Worm (Caenorhabditis elegans) whole organism, L2 larva: ENCODE results near the gene R09A8.1.

Experiments
- C34F6.9 ChIP-seq: fragments of 150-350 bp; optimal IDR thresholded peaks from 2 replicates; lab custom pipeline; 2014; ENCODE audit warnings: missing biosample characterization, missing genetic modification characterization
- F13H6.1 ChIP-seq: sonication (generic microtip); optimal IDR thresholded peaks from 2 replicates; lab custom pipeline; 2016; ENCODE audit warnings: missing genetic modification characterization, missing compliant biosample characterization
- R02D3.7 ChIP-seq: fragments of 150-350 bp; optimal IDR thresholded peaks from 2 replicates; lab custom pipeline; 2014; ENCODE audit warnings: missing biosample characterization, missing genetic modification characterization
- Y55F3AM.14 ChIP-seq: fragments of 200-800 bp; sonication (Bioruptor generic); optimal IDR thresholded peaks from 2 replicates; lab custom pipeline; 2018; ENCODE audit warnings: mild to moderate bottlenecking, missing genetic modification characterization, missing compliant biosample characterization
- ZK546.5 ChIP-seq: sonication (generic microtip); optimal IDR thresholded peaks from 2 replicates; lab custom pipeline; 2017; ENCODE audit warnings: missing biosample characterization, missing genetic modification characterization
- alr-1 ChIP-seq: fragments of 150-350 bp; optimal IDR thresholded peaks from 2 replicates; lab custom pipeline; 2014; ENCODE audit warnings: missing biosample characterization, missing genetic modification characterization
- aly-2 ChIP-seq: fragments of 150-350 bp; optimal IDR thresholded peaks from 2 replicates; lab custom pipeline; 2014; ENCODE audit warnings: missing biosample characterization, missing genetic modification characterization
- ama-1 ChIP-seq: fragments of 150-350 bp; optimal IDR thresholded peaks from 2 replicates; lab custom pipeline; 2018; ENCODE audit warnings: inconsistent platforms
- blmp-1 ChIP-seq: sonication (generic microtip); optimal IDR thresholded peaks from 2 replicates; lab custom pipeline; 2017; ENCODE audit warnings: missing genetic modification characterization, mild to moderate bottlenecking, missing compliant biosample characterization, antibody characterized with exemption, moderate library complexity; ENCODE audit not compliant: insufficient read depth
- ceh-16 ChIP-seq: fragments of 150-350 bp; optimal IDR thresholded peaks from 2 replicates; lab custom pipeline; 2014; ENCODE audit warnings: missing biosample characterization, missing genetic modification characterization
- ceh-82 ChIP-seq: fragments of 150-350 bp; optimal IDR thresholded peaks from 2 replicates; lab custom pipeline; 2014; ENCODE audit warnings: missing biosample characterization, missing genetic modification characterization
- crh-2 ChIP-seq: sonication (generic microtip); optimal IDR thresholded peaks from 2 replicates; lab custom pipeline; 2017; ENCODE audit warnings: missing biosample characterization, missing genetic modification characterization
- dmd-4 ChIP-seq: sonication (generic microtip); optimal IDR thresholded peaks from 2 replicates; lab custom pipeline; 2017; ENCODE audit warnings: missing biosample characterization, missing genetic modification characterization
- egl-27 ChIP-seq: sonication (generic microtip); optimal IDR thresholded peaks from 3 replicates; lab custom pipeline; 2017; ENCODE audit warnings: missing biosample characterization, missing genetic modification reagents, missing genetic modification characterization
- elt-1 ChIP-seq: fragments of 150-350 bp; optimal IDR thresholded peaks from 2 replicates; lab custom pipeline; 2014; ENCODE audit warnings: missing biosample characterization, missing genetic modification characterization
- elt-3 ChIP-seq: sonication (generic microtip); optimal IDR thresholded peaks from 2 replicates; lab custom pipeline; 2017; ENCODE audit warnings: missing biosample characterization, missing genetic modification characterization
- fos-1 ChIP-seq: fragments of 150-350 bp; optimal IDR thresholded peaks from 2 replicates; lab custom pipeline; 2014; ENCODE audit warnings: missing biosample characterization, missing genetic modification characterization
- gmeb-1 ChIP-seq: fragments of 150-350 bp; optimal IDR thresholded peaks from 2 replicates; lab custom pipeline; 2014; ENCODE audit warnings: missing biosample characterization, missing genetic modification characterization
- lin-11 ChIP-seq: fragments of 150-350 bp; sonication (generic microtip); optimal IDR thresholded peaks from 2 replicates; lab custom pipeline; 2014; ENCODE audit warnings: missing biosample characterization, missing genetic modification characterization, inconsistent platforms, mixed read lengths
- lin-13 ChIP-seq: fragments of 150-350 bp; optimal IDR thresholded peaks from 2 replicates; lab custom pipeline; 2014; ENCODE audit warnings: missing biosample characterization, missing genetic modification reagents, missing genetic modification characterization
- lin-39 ChIP-seq: fragments of 150-350 bp; optimal IDR thresholded peaks from 2 replicates; lab custom pipeline; 2014; ENCODE audit warnings: missing biosample characterization, missing genetic modification reagents, missing genetic modification characterization
- mab-5 ChIP-seq: fragments of 150-350 bp; optimal IDR thresholded peaks from 2 replicates; lab custom pipeline; 2014; ENCODE audit warnings: missing biosample characterization, missing genetic modification characterization
- mbf-1 ChIP-seq: sonication (generic microtip); optimal IDR thresholded peaks from 2 replicates; lab custom pipeline; 2017; ENCODE audit warnings: missing biosample characterization, missing genetic modification characterization
- mdl-1 ChIP-seq, 2 experiments: fragments of 150-350 bp in 1 of 2; sonication (generic microtip) in 1 of 2; optimal IDR thresholded peaks; 2 replicates each; lab custom pipeline; 2017; ENCODE audit warnings: missing biosample characterization in 2 of 2, missing genetic modification characterization in 2 of 2
- nhr-10 ChIP-seq: sonication (generic microtip); optimal IDR thresholded peaks from 2 replicates; lab custom pipeline; 2017; ENCODE audit warnings: missing biosample characterization, missing genetic modification characterization
- nhr-11 ChIP-seq: fragments of 150-350 bp; optimal IDR thresholded peaks from 2 replicates; lab custom pipeline; 2014; ENCODE audit warnings: missing biosample characterization, missing genetic modification characterization
- nhr-12 ChIP-seq: fragments of 150-350 bp; optimal IDR thresholded peaks from 2 replicates; lab custom pipeline; 2014; ENCODE audit warnings: missing biosample characterization, missing genetic modification characterization
- nhr-129 ChIP-seq: fragments of 150-350 bp; optimal IDR thresholded peaks from 2 replicates; lab custom pipeline; 2014; ENCODE audit warnings: missing biosample characterization, missing genetic modification characterization
- nhr-21 ChIP-seq: fragments of 150-350 bp; optimal IDR thresholded peaks from 2 replicates; lab custom pipeline; 2014; ENCODE audit warnings: missing biosample characterization, missing genetic modification characterization
- nhr-23 ChIP-seq: fragments of 150-350 bp; optimal IDR thresholded peaks from 2 replicates; lab custom pipeline; 2014; ENCODE audit warnings: missing biosample characterization, missing genetic modification reagents, missing genetic modification characterization
- nhr-25 ChIP-seq: fragments of 150-350 bp; sonication (generic microtip); optimal IDR thresholded peaks from 3 replicates; lab custom pipeline; 2014; ENCODE audit warnings: missing biosample characterization, missing genetic modification characterization
- nhr-6 ChIP-seq: fragments of 150-350 bp; optimal IDR thresholded peaks from 2 replicates; lab custom pipeline; 2014; ENCODE audit warnings: missing biosample characterization, missing genetic modification characterization
- nhr-77 ChIP-seq: fragments of 150-350 bp; optimal IDR thresholded peaks from 2 replicates; lab custom pipeline; 2014; ENCODE audit warnings: missing biosample characterization, missing genetic modification characterization
- peb-1 ChIP-seq: fragments of 150-350 bp; optimal IDR thresholded peaks from 2 replicates; lab custom pipeline; 2014; ENCODE audit warnings: missing biosample characterization, missing genetic modification characterization
- skn-1 ChIP-seq: sonication (generic microtip); optimal IDR thresholded peaks from 2 replicates; lab custom pipeline; 2017; ENCODE audit warnings: missing biosample characterization, missing genetic modification characterization
- sma-3 ChIP-seq: sonication (generic microtip); optimal IDR thresholded peaks from 2 replicates; lab custom pipeline; 2016; ENCODE audit warnings: missing genetic modification reagents, missing genetic modification characterization, missing compliant biosample characterization
- sma-9 ChIP-seq, 2 experiments: fragments of 150-350 bp in 1 of 2; sonication (generic microtip) in 1 of 2; optimal IDR thresholded peaks; 2 replicates each; lab custom pipeline; 2014 to 2016; ENCODE audit warnings: missing genetic modification characterization in 2 of 2, mild to moderate bottlenecking in 1 of 2, missing biosample characterization in 1 of 2, missing compliant biosample characterization in 1 of 2, missing genetic modification reagents in 1 of 2, moderate library complexity in 1 of 2
- snpc-4 ChIP-seq: fragments of 150-350 bp; optimal IDR thresholded peaks from 2 replicates; lab custom pipeline; 2014; ENCODE audit warnings: missing biosample characterization, missing genetic modification characterization
- unc-55 ChIP-seq: fragments of 150-350 bp; sonication (generic microtip); optimal IDR thresholded peaks from 3 replicates; lab custom pipeline; 2014; ENCODE audit warnings: missing biosample characterization, missing genetic modification reagents, missing genetic modification characterization
- unc-62 ChIP-seq: fragments of 150-350 bp; optimal IDR thresholded peaks from 2 replicates; lab custom pipeline; 2014; ENCODE audit warnings: missing biosample characterization, missing genetic modification reagents, missing genetic modification characterization
- zag-1 ChIP-seq: fragments of 150-350 bp; optimal IDR thresholded peaks from 2 replicates; lab custom pipeline; 2014; ENCODE audit warnings: missing biosample characterization, missing genetic modification characterization

Gene R09A8.1

DNA sequence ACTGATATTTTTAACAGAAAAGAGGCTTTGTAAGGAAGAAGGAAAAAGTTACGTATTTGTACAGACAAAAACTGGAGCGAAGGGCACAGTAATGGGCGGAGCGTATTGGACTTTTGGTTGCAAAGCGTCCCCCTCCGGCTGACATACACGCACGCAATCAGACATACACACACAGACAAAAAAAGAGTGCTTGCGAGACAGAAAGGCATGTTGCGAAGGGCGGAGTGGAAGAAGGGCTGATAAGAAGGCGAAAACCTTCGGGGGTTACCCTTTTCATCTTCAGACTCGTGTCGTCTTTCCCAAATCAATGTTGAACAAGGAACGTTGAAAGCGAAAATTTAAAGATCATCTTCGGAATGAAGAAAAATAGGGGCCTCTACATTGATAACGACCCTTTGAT is 17.0 kb downstream of the R09A8.1 start:
- TF ChIP-seq nhr-21 (tag; lab: Kevin White, UChicago) (peak; percentile 70), fos-1 (tag; lab: Kevin White, UChicago) (peak; percentile 72), Y55F3AM.14 (peak; percentile 3), mdl-1 (tag; optimal IDR thresholded peaks at IDR 0.05; lab: Kevin White, UChicago) (peak; percentile 51 to 61), nhr-12 (tag; lab: Kevin White, UChicago) (no peak), nhr-10 (tag; lab: Kevin White, UChicago) (no peak), egl-27 (tag; lab: Kevin White, UChicago) (peak; percentile 13), nhr-77 (tag; lab: Kevin White, UChicago) (no peak), elt-3 (tag; lab: Kevin White, UChicago) (no peak), blmp-1 (tag; lab: Kevin White, UChicago) (peak; percentile 73), mbf-1 (no peak), gmeb-1 (tag; lab: Kevin White, UChicago) (peak; percentile 39), nhr-25 (tag; lab: Kevin White, UChicago) (peak; percentile 35), lin-39 (tag; lab: Kevin White, UChicago) (no peak), sma-9 (GFP tag; optimal IDR thresholded peaks at IDR 0.05; lab: Kevin White, UChicago) (peak; percentile 94), sma-9 (tag; optimal IDR thresholded peaks at IDR 0.05; lab: Kevin White, UChicago) (no peak), ceh-82 (no peak), sma-3 (peak; percentile 80), F13H6.1 (peak; percentile 55), crh-2 (tag; lab: Kevin White, UChicago) (peak; percentile 65), skn-1 (tag; lab: Kevin White, UChicago) (no peak), nhr-23 (tag; lab: Kevin White, UChicago) (no peak), ZK546.5 (tag; lab: Kevin White, UChicago) (no peak), nhr-129 (tag; lab: Kevin White, UChicago) (peak; percentile 48)

DNA sequence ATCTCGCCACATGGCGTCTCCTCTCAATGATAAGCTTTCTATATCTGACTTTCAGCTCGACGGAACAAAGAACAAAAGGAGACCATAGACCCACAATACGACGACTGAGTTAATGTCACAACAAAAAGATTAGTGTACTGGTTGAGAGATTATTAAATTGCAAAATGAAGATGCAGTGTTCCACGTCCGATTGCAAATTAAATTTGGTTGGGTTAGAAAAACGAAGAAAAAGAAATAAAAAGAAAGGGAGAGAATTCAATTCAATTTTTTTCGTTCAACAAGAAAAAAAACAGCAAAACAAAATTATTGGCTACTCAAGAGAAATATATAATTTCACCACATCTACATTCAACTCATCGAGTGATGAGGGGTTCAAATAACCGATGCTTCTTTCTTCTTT is 17.9 kb downstream of the R09A8.1 start:
- TF ChIP-seq F13H6.1: peak; percentile 9
- TF ChIP-seq mbf-1: no peak
- TF ChIP-seq lin-11: no peak
- no peak for TF ChIP-seq skn-1 (tag; lab: Kevin White, UChicago)
- no peak for TF ChIP-seq R02D3.7 (tag; lab: Kevin White, UChicago)
- no peak for TF ChIP-seq elt-1 (tag; lab: Kevin White, UChicago)
- TF ChIP-seq zag-1: no peak
- no peak for TF ChIP-seq ceh-16
- TF ChIP-seq C34F6.9 (tag; lab: Kevin White, UChicago): peak; percentile 9
- TF ChIP-seq dmd-4 (tag; lab: Kevin White, UChicago): no peak
- no peak for TF ChIP-seq nhr-11 (tag; lab: Kevin White, UChicago)
- TF ChIP-seq mab-5 (tag; lab: Kevin White, UChicago): no peak
- no peak for TF ChIP-seq peb-1 (tag; lab: Kevin White, UChicago)

DNA sequence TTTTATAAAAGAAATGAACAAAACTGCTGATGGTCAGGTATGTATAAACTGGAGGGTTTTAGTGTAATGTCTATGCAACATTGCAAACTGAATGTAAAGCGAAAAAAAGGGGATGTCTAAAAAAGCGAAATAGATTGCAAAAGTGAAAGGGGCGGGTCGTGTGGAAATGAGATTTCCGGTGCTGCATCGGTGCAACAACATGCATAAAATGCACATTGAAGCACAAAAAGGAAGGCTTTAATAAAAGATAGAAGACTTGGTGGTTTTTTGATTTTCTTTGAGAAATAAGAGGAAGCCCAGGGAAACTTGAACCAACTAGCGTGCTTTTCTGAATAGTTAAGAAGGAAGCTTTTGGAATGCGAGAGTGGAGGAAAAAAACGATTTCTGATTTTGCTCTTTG is 19.1 kb downstream of the R09A8.1 start:
- TF ChIP-seq F13H6.1: no peak
- no peak for TF ChIP-seq sma-9 (GFP tag; optimal IDR thresholded peaks at IDR 0.05; lab: Kevin White, UChicago)
- no peak for TF ChIP-seq sma-9 (tag; optimal IDR thresholded peaks at IDR 0.05; lab: Kevin White, UChicago)
- TF ChIP-seq nhr-129 (tag; lab: Kevin White, UChicago): no peak

DNA sequence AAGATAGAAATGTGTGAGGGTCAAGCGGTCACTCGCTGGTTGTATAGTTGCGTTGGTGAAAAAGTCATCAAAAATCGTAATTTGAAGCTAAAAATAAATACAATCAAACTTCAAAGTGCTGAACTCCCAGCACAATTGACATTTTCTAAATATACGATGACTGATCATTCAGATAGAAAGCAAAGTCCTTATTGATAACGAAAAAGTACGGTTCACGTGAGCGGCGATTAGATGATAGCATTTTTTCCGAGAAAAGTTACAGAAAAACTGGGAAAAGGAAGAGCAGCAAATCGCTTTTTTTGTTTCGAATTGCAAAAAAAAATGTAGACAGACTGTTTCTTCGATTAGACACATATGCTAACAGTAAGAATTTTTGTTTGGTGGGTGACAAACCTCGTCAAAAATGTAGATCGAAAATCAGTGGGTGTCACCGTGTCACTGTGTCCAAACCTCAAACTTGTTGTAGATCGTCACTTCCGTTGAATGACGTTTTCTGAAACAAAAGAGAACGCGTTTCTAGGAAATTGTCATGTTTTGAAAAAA is 20.4 kb downstream of the R09A8.1 start, which contains the start of gene ivns-1:
ivns-1 (minus strand) TSS at position 493 of the 543 bp plus-strand sequence.
- no peak for TF ChIP-seq C34F6.9 (tag; lab: Kevin White, UChicago)
- peak; percentile 35 for TF ChIP-seq fos-1 (tag; lab: Kevin White, UChicago)
- no peak for TF ChIP-seq sma-3
- TF ChIP-seq nhr-23 (tag; lab: Kevin White, UChicago): no peak
- no peak for TF ChIP-seq crh-2 (tag; lab: Kevin White, UChicago)
- no peak for TF ChIP-seq skn-1 (tag; lab: Kevin White, UChicago)
- TF ChIP-seq nhr-21 (tag; lab: Kevin White, UChicago): no peak
- no peak for TF ChIP-seq F13H6.1

DNA sequence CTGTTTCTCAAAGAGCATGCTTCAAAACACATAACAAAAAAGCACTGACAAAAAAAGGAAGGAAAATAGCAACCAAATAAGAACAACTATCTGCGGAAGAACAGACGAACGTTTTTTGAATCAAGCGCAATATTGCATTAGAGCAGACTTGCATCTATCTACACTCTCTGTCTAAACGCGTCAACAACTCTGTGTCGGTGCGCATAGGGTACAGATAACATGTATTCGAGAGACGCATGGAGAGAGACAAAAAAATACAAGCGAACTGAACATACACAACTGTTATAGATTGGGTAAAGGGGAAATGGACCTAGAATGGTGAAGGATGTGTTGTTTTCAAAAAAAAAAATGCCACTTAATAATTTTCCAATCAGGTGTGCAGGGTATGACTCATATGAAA is 21.5 kb downstream of the R09A8.1 start:
- TF ChIP-seq nhr-12 (tag; lab: Kevin White, UChicago) (no peak), ama-1 (no peak), mbf-1 (no peak), aly-2 (no peak), snpc-4 (tag; lab: Kevin White, UChicago) (no peak), fos-1 (tag; lab: Kevin White, UChicago) (peak; percentile 73), nhr-6 (peak; percentile 40), lin-13 (GFP tag; lab: Kevin White, UChicago) (peak; percentile 8), ceh-16 (no peak), gmeb-1 (tag; lab: Kevin White, UChicago) (peak; percentile 67), F13H6.1 (peak; percentile 34), zag-1 (no peak), crh-2 (tag; lab: Kevin White, UChicago) (peak; percentile 79), alr-1 (no peak), unc-62 (GFP tag; lab: Kevin White, UChicago) (no peak), nhr-10 (tag; lab: Kevin White, UChicago) (no peak), R02D3.7 (tag; lab: Kevin White, UChicago) (no peak), mdl-1 (tag; optimal IDR thresholded peaks at IDR 0.05; lab: Kevin White, UChicago) (no peak), peb-1 (tag; lab: Kevin White, UChicago) (no peak), C34F6.9 (tag; lab: Kevin White, UChicago) (peak; percentile 54), skn-1 (tag; lab: Kevin White, UChicago) (no peak), ZK546.5 (tag; lab: Kevin White, UChicago) (no peak), nhr-23 (tag; lab: Kevin White, UChicago) (no peak), nhr-11 (tag; lab: Kevin White, UChicago) (no peak), nhr-129 (tag; lab: Kevin White, UChicago) (peak; percentile 81), unc-55 (GFP tag; lab: Kevin White, UChicago) (peak; percentile 72), nhr-21 (tag; lab: Kevin White, UChicago) (no peak)
